Worm (Caenorhabditis elegans) whole organism, L4 larva: ENCODE data around the gene C56E6.4.

Experiments used
- F37D6.2 ChIP-seq: sonication (generic microtip); optimal IDR thresholded peaks from 2 replicates; lab custom pipeline; 2016; ENCODE audit warnings: mild to moderate bottlenecking, missing genetic modification characterization, missing compliant biosample characterization
- F44E2.7 ChIP-seq: fragments of 200-800 bp; sonication (Bioruptor generic); IDR thresholded peaks from 2 replicates; pipeline ENCODE4 v2.1.2; 2022; ENCODE audit warnings: missing genetic modification characterization, missing compliant biosample characterization
- T20F7.1 ChIP-seq: fragments of 200-800 bp; sonication (Bioruptor generic); optimal IDR thresholded peaks from 2 replicates; lab custom pipeline; 2018; ENCODE audit warnings: mild to moderate bottlenecking, missing genetic modification characterization, missing compliant biosample characterization
- Y105C5A.15 ChIP-seq: fragments of 200-800 bp; sonication (Bioruptor generic); IDR thresholded peaks from 2 replicates; pipeline ENCODE4 v1.3.6; 2022; ENCODE audit warnings: missing genetic modification characterization, missing compliant biosample characterization
- ZK337.2 ChIP-seq: fragments of 200-800 bp; sonication (Bioruptor generic); IDR thresholded peaks from 2 replicates; pipeline ENCODE4 v1.3.6; 2022; ENCODE audit warnings: missing genetic modification reagents, missing genetic modification characterization, missing compliant biosample characterization
- aha-1 ChIP-seq: fragments of 150-350 bp; peaks from one replicate; lab custom pipeline; 2014; ENCODE audit warnings: missing biosample characterization, missing genetic modification characterization
- ceh-20 ChIP-seq: fragments of 200-800 bp; sonication (Bioruptor generic); IDR thresholded peaks from 2 replicates; pipeline ENCODE4 v1.3.6; 2022; ENCODE audit warnings: missing genetic modification reagents, missing genetic modification characterization, missing compliant biosample characterization
- ceh-28 ChIP-seq: fragments of 150-350 bp; optimal IDR thresholded peaks from 2 replicates; lab custom pipeline; 2014; ENCODE audit warnings: missing biosample characterization, missing genetic modification reagents, missing genetic modification characterization
- ceh-32 ChIP-seq: sonication (generic microtip); optimal IDR thresholded peaks from 2 replicates; lab custom pipeline; 2016; ENCODE audit warnings: mild to moderate bottlenecking, missing genetic modification characterization, missing compliant biosample characterization; ENCODE audit not compliant: poor library complexity
- ceh-44 ChIP-seq: fragments of 200-800 bp; sonication (Bioruptor generic); IDR thresholded peaks from 2 replicates; pipeline ENCODE4 v1.3.6; 2022; ENCODE audit warnings: missing genetic modification reagents, missing genetic modification characterization, missing compliant biosample characterization
- ceh-62 ChIP-seq: sonication (generic microtip); optimal IDR thresholded peaks from 2 replicates; lab custom pipeline; 2017; ENCODE audit warnings: missing biosample characterization, missing genetic modification characterization
- cey-2 ChIP-seq: sonication (generic microtip); optimal IDR thresholded peaks from 3 replicates; lab custom pipeline; 2017; ENCODE audit warnings: missing genetic modification characterization, mild to moderate bottlenecking, missing compliant biosample characterization, antibody characterized with exemption, borderline replicate concordance; ENCODE audit not compliant: insufficient read depth
- ctbp-1 ChIP-seq: fragments of 200-800 bp; sonication (Bioruptor generic); IDR thresholded peaks from 2 replicates; pipeline ENCODE4 v1.3.6; 2022; ENCODE audit warnings: missing genetic modification reagents, missing genetic modification characterization, missing compliant biosample characterization
- daf-16 ChIP-seq, 3 experiments: sonication (generic microtip); optimal IDR thresholded peaks; 2 replicates each; lab custom pipeline; 2016 to 2017; ENCODE audit warnings: missing genetic modification characterization in 3 of 3, missing genetic modification reagents in 3 of 3, mild to moderate bottlenecking in 2 of 3, missing compliant biosample characterization in 2 of 3, missing biosample characterization in 1 of 3, moderate library complexity in 1 of 3
- daf-19 ChIP-seq: fragments of 200-800 bp; sonication (Bioruptor generic); conservative IDR thresholded peaks from 2 replicates; pipeline ENCODE4 v1.3.6; 2022; ENCODE audit warnings: missing genetic modification characterization, missing compliant biosample characterization
- daf-8 ChIP-seq: fragments of 200-800 bp; sonication (Bioruptor generic); IDR thresholded peaks from 2 replicates; pipeline ENCODE4 v1.3.6; 2022; ENCODE audit warnings: missing genetic modification characterization, missing compliant biosample characterization
- dmd-8 ChIP-seq: fragments of 200-800 bp; sonication (Bioruptor generic); IDR thresholded peaks from 2 replicates; pipeline ENCODE4 v1.3.6; 2022; ENCODE audit warnings: missing genetic modification characterization, missing compliant biosample characterization
- duxl-1 ChIP-seq: sonication (generic microtip); optimal IDR thresholded peaks from 2 replicates; lab custom pipeline; 2016; ENCODE audit warnings: mild to moderate bottlenecking, missing genetic modification characterization, moderate library complexity, missing compliant biosample characterization; ENCODE audit not compliant: poor library complexity
- gei-8 ChIP-seq: fragments of 200-800 bp; sonication (Bioruptor generic); optimal IDR thresholded peaks from 2 replicates; lab custom pipeline; 2018; ENCODE audit warnings: mild to moderate bottlenecking, missing genetic modification characterization, missing compliant biosample characterization
- hlh-11 ChIP-seq: fragments of 200-800 bp; sonication (Bioruptor generic); optimal IDR thresholded peaks from 2 replicates; lab custom pipeline; 2018; ENCODE audit warnings: mild to moderate bottlenecking, missing genetic modification characterization, missing compliant biosample characterization
- hlh-30 ChIP-seq: sonication (generic microtip); optimal IDR thresholded peaks from 2 replicates; lab custom pipeline; 2017; ENCODE audit warnings: antibody characterized with exemption, mild to moderate bottlenecking, missing genetic modification characterization, missing compliant biosample characterization; ENCODE audit not compliant: insufficient read depth
- lim-7 ChIP-seq: fragments of 200-800 bp; sonication (Bioruptor generic); IDR thresholded peaks from 2 replicates; pipeline ENCODE4 v1.3.6; 2022; ENCODE audit warnings: missing genetic modification characterization, missing compliant biosample characterization
- lin-13 ChIP-seq: fragments of 150-350 bp; optimal IDR thresholded peaks from 2 replicates; lab custom pipeline; 2014; ENCODE audit warnings: missing biosample characterization, missing genetic modification reagents, missing genetic modification characterization
- lin-38 ChIP-seq: fragments of 200-800 bp; sonication (Bioruptor generic); IDR thresholded peaks from 2 replicates; pipeline ENCODE4 v1.3.6; 2022; ENCODE audit warnings: missing genetic modification reagents, missing genetic modification characterization, missing compliant biosample characterization
- madf-9 ChIP-seq: fragments of 200-800 bp; sonication (Bioruptor generic); conservative IDR thresholded peaks from 2 replicates; pipeline ENCODE4 v1.3.6; 2022; ENCODE audit warnings: missing genetic modification reagents, missing genetic modification characterization, missing compliant biosample characterization
- mdl-1 ChIP-seq, 2 experiments: fragments of 150-350 bp in 1 of 2; sonication (generic microtip) in 1 of 2; optimal IDR thresholded peaks; 2 replicates each; lab custom pipeline; 2014 to 2017; ENCODE audit warnings: missing biosample characterization in 2 of 2, missing genetic modification characterization in 2 of 2
- mdt-29 ChIP-seq: fragments of 200-800 bp; sonication (Bioruptor generic); IDR thresholded peaks from 2 replicates; pipeline ENCODE4 v1.3.6; 2022; ENCODE audit warnings: missing genetic modification reagents, missing genetic modification characterization, missing compliant biosample characterization
- mxl-2 ChIP-seq: fragments of 200-800 bp; sonication (Bioruptor generic); conservative IDR thresholded peaks from 2 replicates; pipeline ENCODE4 v1.3.6; 2022; ENCODE audit warnings: missing genetic modification reagents, missing genetic modification characterization, missing compliant biosample characterization
- mxl-3 ChIP-seq: fragments of 200-800 bp; sonication (Bioruptor generic); optimal IDR thresholded peaks from 2 replicates; lab custom pipeline; 2018; ENCODE audit warnings: mild to moderate bottlenecking, missing genetic modification characterization, missing compliant biosample characterization
- nhr-102 ChIP-seq: sonication (generic microtip); optimal IDR thresholded peaks from 2 replicates; lab custom pipeline; 2016; ENCODE audit warnings: mild to moderate bottlenecking, missing genetic modification characterization, moderate library complexity, missing compliant biosample characterization
- nhr-28 ChIP-seq: fragments of 150-350 bp; optimal IDR thresholded peaks from 2 replicates; lab custom pipeline; 2014; ENCODE audit warnings: missing biosample characterization, missing genetic modification characterization
- nhr-41 ChIP-seq: fragments of 200-800 bp; sonication (Bioruptor generic); IDR thresholded peaks from 2 replicates; pipeline ENCODE4 v1.3.6; 2022; ENCODE audit warnings: missing genetic modification reagents, missing genetic modification characterization, missing compliant biosample characterization
- nhr-48 ChIP-seq: sonication (generic microtip); optimal IDR thresholded peaks from 2 replicates; lab custom pipeline; 2016; ENCODE audit warnings: mild to moderate bottlenecking, missing genetic modification characterization, missing compliant biosample characterization
- nhr-77 ChIP-seq: fragments of 150-350 bp; optimal IDR thresholded peaks from 2 replicates; lab custom pipeline; 2014; ENCODE audit warnings: missing biosample characterization, missing genetic modification characterization
- pha-4 ChIP-seq, 2 experiments: fragments of 150-350 bp in 1 of 2; fragments of 200-800 bp in 1 of 2; sonication (Bioruptor generic) in 1 of 2; IDR thresholded peaks in 1 of 2; optimal IDR thresholded peaks in 1 of 2; 2 replicates each; pipeline versions ENCODE4 v1.3.6 to Lab custom; 2014 to 2022; ENCODE audit warnings: missing genetic modification characterization in 2 of 2, missing genetic modification reagents in 2 of 2, missing biosample characterization in 1 of 2, missing compliant biosample characterization in 1 of 2
- rbr-2 ChIP-seq: sonication (generic microtip); optimal IDR thresholded peaks from 2 replicates; lab custom pipeline; 2016; ENCODE audit warnings: missing genotype, missing genetic modification characterization, missing compliant biosample characterization
- snpc-1.2 ChIP-seq: fragments of 200-800 bp; sonication (Bioruptor generic); IDR thresholded peaks from 2 replicates; pipeline ENCODE4 v1.3.6; 2022; ENCODE audit warnings: missing genetic modification reagents, missing genetic modification characterization, missing compliant biosample characterization
- spr-1 ChIP-seq: sonication (generic microtip); optimal IDR thresholded peaks from 2 replicates; lab custom pipeline; 2016; ENCODE audit warnings: mild to moderate bottlenecking, missing genetic modification characterization, missing compliant biosample characterization
- tra-1 ChIP-seq: fragments of 200-800 bp; sonication (Bioruptor generic); IDR thresholded peaks from 2 replicates; pipeline ENCODE4 v1.3.6; 2022; ENCODE audit warnings: missing genetic modification reagents, missing genetic modification characterization, missing compliant biosample characterization
- unc-130 ChIP-seq: sonication (generic microtip); optimal IDR thresholded peaks from 2 replicates; lab custom pipeline; 2016; ENCODE audit warnings: missing genetic modification reagents, missing genetic modification characterization, missing compliant biosample characterization
- ztf-11 ChIP-seq: fragments of 150-350 bp; optimal IDR thresholded peaks from 2 replicates; lab custom pipeline; 2014; ENCODE audit warnings: missing biosample characterization, missing genetic modification characterization
- ztf-7 ChIP-seq: fragments of 150-350 bp; optimal IDR thresholded peaks from 2 replicates; lab custom pipeline; 2014; ENCODE audit warnings: missing biosample characterization, missing genetic modification characterization

C56E6.4 gene

ce11 chrII:6565077-6565476 lies 36.5 kb upstream of the C56E6.4 start, which contains the start of gene mpz-3:
TSS of gene mpz-3 (minus strand) at chrII:6565396.
- peak; percentile 26 for TF ChIP-seq hlh-30 (tag; lab: Kevin White, UChicago)
- peak; percentile 15 for TF ChIP-seq gei-8
- TF ChIP-seq nhr-48 (tag; lab: Kevin White, UChicago), result peak; percentile 26
- 0 out of 2 replicates have a peak, but pooled peaks have one; percentile 37 for TF ChIP-seq daf-8
- no peak for TF ChIP-seq ceh-32 (tag; lab: Kevin White, UChicago)
- TF ChIP-seq nhr-102 (tag; lab: Kevin White, UChicago), result peak; percentile 62
- TF ChIP-seq hlh-11 (tag; lab: Kevin White, UChicago), result no peak
- no peak for TF ChIP-seq F37D6.2 (tag; lab: Kevin White, UChicago)
- TF ChIP-seq mdt-29, result peak; percentile 30; the same call in 1 of the 2 replicates
- no peak for TF ChIP-seq ztf-11
- TF ChIP-seq tra-1 (GFP tag; lab: Robert Waterston, UW), result 0 out of 2 replicates have a peak, but pooled peaks have one; percentile 29
- TF ChIP-seq ceh-28 (tag; lab: Kevin White, UChicago), result no peak
- no peak for TF ChIP-seq dmd-8 (GFP tag; lab: Robert Waterston, UW)
- 0 out of 2 replicates have a peak, but pooled peaks have one; percentile 40 for TF ChIP-seq daf-19 (GFP tag; lab: Robert Waterston, UW)
- TF ChIP-seq duxl-1 (tag; lab: Kevin White, UChicago), result no peak
- peak; percentile 34 for TF ChIP-seq ztf-7 (tag; lab: Kevin White, UChicago)
- peak; percentile 62 for TF ChIP-seq rbr-2 (tag; lab: Kevin White, UChicago)
- peak in 1 of 2 experiments; percentile 32 for TF ChIP-seq mdl-1 (tag; optimal IDR thresholded peaks at IDR 0.05; lab: Kevin White, UChicago)
- TF ChIP-seq cey-2 (tag; lab: Kevin White, UChicago), result no peak
- no peak for TF ChIP-seq spr-1
- peak; percentile 87 for TF ChIP-seq lim-7
- TF ChIP-seq nhr-41 (GFP tag; lab: Robert Waterston, UW), result peak; percentile 68; the same call in 1 of the 2 replicates
- peak; percentile 55; the same call in 1 of the 2 replicates for TF ChIP-seq ctbp-1
- TF ChIP-seq unc-130 (GFP tag; lab: Kevin White, UChicago), result peak; percentile 47
- no peak for TF ChIP-seq ceh-62 (tag; lab: Kevin White, UChicago)
- peak; percentile 42 for TF ChIP-seq mxl-3
- peak; percentile 68; the same call in 1 of the 2 replicates for TF ChIP-seq pha-4 (GFP tag; IDR thresholded peaks at IDR 0.05; lab: Robert Waterston, UW)
- no peak for TF ChIP-seq pha-4 (tag; optimal IDR thresholded peaks at IDR 0.05; lab: Kevin White, UChicago)
- TF ChIP-seq mxl-2 (GFP tag; lab: Robert Waterston, UW), result 0 out of 2 replicates have a peak, but pooled peaks have one; percentile 24
- TF ChIP-seq Y105C5A.15, result 0 out of 2 replicates have a peak, but pooled peaks have one; percentile 54
- peak; percentile 88 for TF ChIP-seq aha-1
- TF ChIP-seq nhr-77 (tag; lab: Kevin White, UChicago), result peak; percentile 0
- TF ChIP-seq lin-13 (GFP tag; lab: Kevin White, UChicago), result no peak
- 0 out of 2 replicates have a peak, but pooled peaks have one; percentile 69 for TF ChIP-seq ZK337.2 (GFP tag; lab: Robert Waterston, UW)
- peak; percentile 22 for TF ChIP-seq T20F7.1 (GFP tag; lab: Kevin White, UChicago)
- TF ChIP-seq daf-16 (GFP tag; optimal IDR thresholded peaks at IDR 0.05; lab: Kevin White, UChicago), result peak in 1 of 2 experiments; percentile 42
- peak; percentile 36 for TF ChIP-seq daf-16 (tag; optimal IDR thresholded peaks at IDR 0.05; lab: Kevin White, UChicago)
- peak; percentile 43 for TF ChIP-seq nhr-28 (tag; lab: Kevin White, UChicago)
- TF ChIP-seq madf-9 (GFP tag; lab: Robert Waterston, UW), result peak; percentile 67
- TF ChIP-seq ceh-44 (GFP tag; lab: Robert Waterston, UW), result peak; percentile 70; the same call in 1 of the 2 replicates
- peak; percentile 49; the same call in 1 of the 2 replicates for TF ChIP-seq snpc-1.2
- TF ChIP-seq ceh-20 (GFP tag; lab: Robert Waterston, UW), result no peak; the same call in 1 of the 2 replicates
- TF ChIP-seq F44E2.7 (GFP tag; lab: Robert Waterston, UW), result peak; percentile 52; the same call in 1 of the 2 replicates
- peak; percentile 69 for TF ChIP-seq lin-38 (GFP tag; lab: Robert Waterston, UW)
